Worm (Caenorhabditis elegans) whole organism, late embryonic: ENCODE data around the gene srh-87.
"Not testable (repeated sequence)": the region's sequence is repeated elsewhere in the genome, so short reads cannot be mapped to it uniquely, and the experiment has no call there.

ENCODE experiments used
- K09A11.1 ChIP-seq: sonication (generic microtip); optimal IDR thresholded peaks from 2 replicates; lab custom pipeline; 2017; ENCODE audit warnings: antibody characterized with exemption, mild to moderate bottlenecking, missing genetic modification characterization, missing compliant biosample characterization; ENCODE audit not compliant: insufficient read depth
- T23F11.4 ChIP-seq: fragments of 200-800 bp; sonication (Bioruptor generic); optimal IDR thresholded peaks from 2 replicates; lab custom pipeline; 2018; ENCODE audit warnings: mild to moderate bottlenecking, missing genetic modification characterization, missing compliant biosample characterization
- ahr-1 ChIP-seq: sonication (generic microtip); optimal IDR thresholded peaks from 2 replicates; lab custom pipeline; 2016; ENCODE audit warnings: missing genetic modification characterization, missing compliant biosample characterization
- ceh-14 ChIP-seq: sonication (generic microtip); optimal IDR thresholded peaks from 2 replicates; lab custom pipeline; 2016; ENCODE audit warnings: missing genotype, missing genetic modification characterization, missing compliant biosample characterization
- ceh-18 ChIP-seq: sonication (generic microtip); optimal IDR thresholded peaks from 2 replicates; lab custom pipeline; 2016; ENCODE audit warnings: missing genetic modification characterization, missing compliant biosample characterization
- ceh-19 ChIP-seq: fragments of 200-800 bp; sonication (Bioruptor generic); optimal IDR thresholded peaks from 2 replicates; lab custom pipeline; 2018; ENCODE audit warnings: mild to moderate bottlenecking, missing genetic modification characterization, missing compliant biosample characterization
- ceh-2 ChIP-seq: sonication (generic microtip); optimal IDR thresholded peaks from 2 replicates; lab custom pipeline; 2016; ENCODE audit warnings: missing genotype, missing genetic modification characterization, missing compliant biosample characterization
- ceh-22 ChIP-seq: sonication (generic microtip); optimal IDR thresholded peaks from 2 replicates; lab custom pipeline; 2017; ENCODE audit warnings: missing biosample characterization, missing genetic modification characterization
- ceh-31 ChIP-seq: sonication (generic microtip); optimal IDR thresholded peaks from 2 replicates; lab custom pipeline; 2016; ENCODE audit warnings: missing genetic modification characterization, missing compliant biosample characterization
- ceh-9 ChIP-seq: sonication (generic microtip); optimal IDR thresholded peaks from 2 replicates; lab custom pipeline; 2016; ENCODE audit warnings: mild to moderate bottlenecking, missing genetic modification characterization, inconsistent platforms, missing compliant biosample characterization
- che-1 ChIP-seq: sonication (generic microtip); optimal IDR thresholded peaks from 2 replicates; lab custom pipeline; 2016; ENCODE audit warnings: mild to moderate bottlenecking, missing genetic modification characterization, missing compliant biosample characterization
- dmd-4 ChIP-seq: sonication (generic microtip); optimal IDR thresholded peaks from 2 replicates; lab custom pipeline; 2016; ENCODE audit warnings: borderline replicate concordance, missing genetic modification characterization, missing compliant biosample characterization
- dve-1 ChIP-seq: sonication (generic microtip); optimal IDR thresholded peaks from 2 replicates; lab custom pipeline; 2017; ENCODE audit warnings: antibody characterized with exemption, mild to moderate bottlenecking, missing genetic modification characterization, missing compliant biosample characterization
- elt-2 ChIP-seq: sonication (generic microtip); optimal IDR thresholded peaks from 2 replicates; lab custom pipeline; 2016; ENCODE audit warnings: missing genetic modification reagents, missing genetic modification characterization, missing compliant biosample characterization
- fax-1 ChIP-seq: sonication (generic microtip); optimal IDR thresholded peaks from 2 replicates; lab custom pipeline; 2016; ENCODE audit warnings: missing genotype, missing genetic modification characterization, missing compliant biosample characterization
- fkh-10 ChIP-seq: fragments of 150-350 bp; optimal IDR thresholded peaks from 2 replicates; lab custom pipeline; 2014; ENCODE audit warnings: missing biosample characterization, missing genetic modification reagents, missing genetic modification characterization
- mec-3 ChIP-seq: sonication (generic microtip); optimal IDR thresholded peaks from 2 replicates; lab custom pipeline; 2016; ENCODE audit warnings: borderline replicate concordance, missing genetic modification characterization, missing compliant biosample characterization
- nfya-1 ChIP-seq: sonication (generic microtip); optimal IDR thresholded peaks from 2 replicates; lab custom pipeline; 2017; ENCODE audit warnings: missing genetic modification characterization, mild to moderate bottlenecking, missing compliant biosample characterization, antibody characterized with exemption, moderate library complexity
- nhr-11 ChIP-seq: fragments of 150-350 bp; optimal IDR thresholded peaks from 2 replicates; lab custom pipeline; 2014; ENCODE audit warnings: missing biosample characterization, missing genetic modification characterization
- nhr-232 ChIP-seq: sonication (generic microtip); optimal IDR thresholded peaks from 2 replicates; lab custom pipeline; 2016; ENCODE audit warnings: missing genetic modification characterization, missing compliant biosample characterization
- odd-2 ChIP-seq: sonication (generic microtip); optimal IDR thresholded peaks from 2 replicates; lab custom pipeline; 2017; ENCODE audit warnings: antibody characterized with exemption, mild to moderate bottlenecking, missing genetic modification characterization, missing compliant biosample characterization
- pax-1 ChIP-seq: fragments of 150-350 bp; optimal IDR thresholded peaks from 2 replicates; lab custom pipeline; 2014; ENCODE audit warnings: missing biosample characterization, missing genetic modification characterization
- ref-2 ChIP-seq: sonication (generic microtip); optimal IDR thresholded peaks from 2 replicates; lab custom pipeline; 2016; ENCODE audit warnings: missing genetic modification characterization, missing compliant biosample characterization
- sdc-2 ChIP-seq: sonication (generic microtip); optimal IDR thresholded peaks from 2 replicates; lab custom pipeline; 2016; ENCODE audit warnings: missing genotype, missing genetic modification characterization, missing compliant biosample characterization
- sox-2 ChIP-seq: fragments of 200-800 bp; sonication (Bioruptor generic); IDR thresholded peaks from 2 replicates; pipeline ENCODE4 v1.3.6; 2022; ENCODE audit warnings: missing genetic modification reagents, missing genetic modification characterization, missing compliant biosample characterization
- tbx-2 ChIP-seq: sonication (generic microtip); optimal IDR thresholded peaks from 2 replicates; lab custom pipeline; 2016; ENCODE audit warnings: missing genetic modification characterization, missing compliant biosample characterization
- tbx-7 ChIP-seq: sonication (generic microtip); optimal IDR thresholded peaks from 2 replicates; lab custom pipeline; 2016; ENCODE audit warnings: missing genotype, missing genetic modification characterization, missing compliant biosample characterization
- ttx-3 ChIP-seq: sonication (generic microtip); optimal IDR thresholded peaks from 2 replicates; lab custom pipeline; 2016; ENCODE audit warnings: missing genetic modification reagents, missing genetic modification characterization, missing compliant biosample characterization
- unc-3 ChIP-seq, 2 experiments: fragments of 200-800 bp in 1 of 2; sonication (Bioruptor generic) in 1 of 2; sonication (generic microtip) in 1 of 2; conservative IDR thresholded peaks in 1 of 2; optimal IDR thresholded peaks in 1 of 2; 2 replicates each; pipeline versions ENCODE4 v1.3.6 to Lab custom; 2016 to 2022; ENCODE audit warnings: missing compliant biosample characterization in 2 of 2, missing genetic modification characterization in 2 of 2, missing genetic modification reagents in 1 of 2
- unc-42 ChIP-seq: sonication (generic microtip); optimal IDR thresholded peaks from 2 replicates; lab custom pipeline; 2016; ENCODE audit warnings: missing genotype, missing genetic modification characterization, missing compliant biosample characterization
- zip-5 ChIP-seq: sonication (generic microtip); optimal IDR thresholded peaks from 2 replicates; lab custom pipeline; 2016; ENCODE audit warnings: missing genetic modification characterization, missing compliant biosample characterization

Gene srh-87

ce11 chrV:2952102-2952501 is 6.6 kb upstream of the srh-87 start, which contains the start of gene srw-122:
TSS of gene srw-122 (minus strand) at chrV:2952202.
- TF ChIP-seq odd-2, dmd-4, nhr-11 (tag; lab: Kevin White, UChicago): not testable (repeated sequence)

DNA sequence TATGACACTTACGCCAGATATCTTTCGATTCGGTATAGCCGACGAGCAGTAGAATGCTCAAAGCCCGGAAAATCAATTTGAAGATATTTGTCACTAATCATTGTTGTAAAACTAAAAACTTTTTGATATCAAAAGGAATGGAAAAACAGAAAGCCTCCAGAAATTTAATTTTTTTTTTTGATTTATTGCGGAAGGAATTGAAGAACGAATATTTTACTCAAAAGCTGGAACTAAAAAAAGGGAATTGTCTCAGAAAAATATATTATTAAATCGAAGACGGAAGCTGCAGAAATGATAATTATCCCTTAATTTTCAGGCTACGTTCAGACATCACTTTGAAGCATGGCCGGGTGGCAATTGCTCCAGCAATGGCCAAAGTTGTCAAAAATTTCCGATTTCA is 1.6 kb downstream of the srh-87 start, which contains the start of gene srw-137:
Gene srw-137 (minus strand): TSS at position 101 of the 400 bp plus-strand sequence.
- TF ChIP-seq ceh-14 (tag; lab: Kevin White, UChicago): no peak
- TF ChIP-seq, all 69 proteins: peak for 0

- TF ChIP-seq ceh-9: no peak
- no peak for TF ChIP-seq sdc-2 (tag; lab: Kevin White, UChicago)
- no peak for TF ChIP-seq tbx-7 (tag; lab: Kevin White, UChicago)
- no peak for TF ChIP-seq ref-2 (tag; lab: Kevin White, UChicago)
- TF ChIP-seq ceh-31: no peak
- no peak for TF ChIP-seq ceh-19 (GFP tag; lab: Kevin White, UChicago)
- no peak for TF ChIP-seq elt-2 (tag; lab: Kevin White, UChicago)
- TF ChIP-seq nfya-1 (tag; lab: Kevin White, UChicago): no peak
- TF ChIP-seq ceh-18 (tag; lab: Kevin White, UChicago): no peak
- no peak for TF ChIP-seq tbx-2 (tag; lab: Kevin White, UChicago)
These were observed 3.3 kb downstream of the srh-87 start for ce11 chrV:2942247-2942646.

DNA sequence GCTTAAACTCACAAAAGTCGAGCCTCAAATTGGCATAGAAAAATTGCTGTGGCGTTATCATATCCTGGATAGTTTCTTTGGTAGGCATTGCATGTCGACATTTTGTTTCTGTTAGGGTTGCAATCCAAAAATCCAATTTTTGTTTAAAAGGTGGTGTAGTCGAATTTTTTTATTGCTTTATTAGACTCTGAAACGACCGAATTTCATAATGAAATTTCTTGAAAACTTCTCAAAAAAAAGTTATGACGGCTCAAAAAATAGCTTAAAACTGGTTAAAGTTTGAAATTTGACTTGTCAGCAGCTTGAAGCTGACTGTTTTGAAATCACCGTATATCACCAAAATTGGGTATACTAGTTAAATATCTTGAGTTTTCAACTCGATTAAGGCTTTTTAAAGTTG is 4.1 kb downstream of the srh-87 start, which contains the start of gene srw-143:
Gene srw-143 (minus strand): TSS at position 101 of the 400 bp plus-strand sequence.
- TF ChIP-seq ceh-2 (tag; lab: Kevin White, UChicago) (no peak), dve-1 (tag; lab: Kevin White, UChicago) (no peak), unc-3 (GFP tag; conservative IDR thresholded peaks at IDR 0.05; lab: Robert Waterston, UW) (no peak), unc-3 (tag; optimal IDR thresholded peaks at IDR 0.05; lab: Kevin White, UChicago) (no peak), K09A11.1 (tag; lab: Kevin White, UChicago) (no peak), ceh-9 (no peak), pax-1 (no peak), nhr-232 (tag; lab: Kevin White, UChicago) (no peak)

- TF ChIP-seq fkh-10 (GFP tag; lab: Kevin White, UChicago) (no peak), ceh-22 (tag; lab: Kevin White, UChicago) (no peak), unc-42 (tag; lab: Kevin White, UChicago) (no peak), T23F11.4 (no peak), nfya-1 (tag; lab: Kevin White, UChicago) (no peak), zip-5 (tag; lab: Kevin White, UChicago) (no peak), che-1 (tag; lab: Kevin White, UChicago) (no peak), ahr-1 (tag; lab: Kevin White, UChicago) (no peak), mec-3 (tag; lab: Kevin White, UChicago) (no peak), ceh-18 (tag; lab: Kevin White, UChicago) (no peak), ttx-3 (no peak), fax-1 (no peak), tbx-7 (tag; lab: Kevin White, UChicago) (no peak)
These were observed 7.0 kb downstream of the srh-87 start, which contains the start of gene srw-141 for ce11 chrV:2938497-2938896. TSS of gene srw-141 (minus strand) at chrV:2938597.

DNA sequence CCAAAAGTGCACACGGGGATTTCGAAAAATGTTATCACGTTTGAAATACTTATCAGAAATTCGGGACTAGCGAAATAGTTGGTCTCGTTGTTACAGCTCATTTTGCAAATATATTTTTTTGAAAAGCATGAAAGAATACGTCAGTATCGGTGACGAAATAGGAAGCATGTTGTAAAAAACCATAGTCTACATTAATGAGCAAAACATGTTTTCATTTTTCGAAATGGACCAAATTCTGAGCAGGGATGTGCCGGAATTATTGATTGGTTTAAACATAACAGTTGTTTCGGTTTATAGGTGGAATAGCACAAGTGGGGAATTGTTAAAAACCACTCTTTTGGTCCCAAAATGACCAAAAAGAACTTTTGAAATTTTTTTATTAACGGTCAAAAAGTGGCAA is 11.4 kb downstream of the srh-87 start, which contains the start of gene srh-247:
Gene srh-247 (minus strand): TSS at position 101 of the 400 bp plus-strand sequence.
- TF ChIP-seq dve-1 (tag; lab: Kevin White, UChicago) (no peak), sox-2 (GFP tag; lab: Robert Waterston, UW) (no peak)
- TF ChIP-seq, all 69 proteins: peak for 0
